Worm (Caenorhabditis elegans) whole organism, L1 larva: ENCODE results near the gene pigg-1.
A peak's percentile ranks its signal among the peaks of the same experiment; 100 is the strongest.

Experiments used
- C04F5.9 ChIP-seq: sonication (generic microtip); optimal IDR thresholded peaks from 2 replicates; lab custom pipeline; 2016; ENCODE audit warnings: missing genetic modification characterization, missing compliant biosample characterization
- F16B12.6 ChIP-seq: fragments of 150-350 bp; optimal IDR thresholded peaks from 2 replicates; lab custom pipeline; 2014; ENCODE audit warnings: missing biosample characterization, missing genetic modification characterization
- aly-2 ChIP-seq: fragments of 150-350 bp; optimal IDR thresholded peaks from 2 replicates; lab custom pipeline; 2014; ENCODE audit warnings: missing biosample characterization, missing genetic modification characterization
- ceh-8 ChIP-seq: fragments of 200-800 bp; sonication (Bioruptor generic); optimal IDR thresholded peaks from 2 replicates; lab custom pipeline; 2018; ENCODE audit warnings: mild to moderate bottlenecking, missing genetic modification characterization, moderate library complexity, missing compliant biosample characterization
- ceh-82 ChIP-seq, 3 experiments: fragments of 150-350 bp in 1 of 3; sonication (generic microtip) in 2 of 3; optimal IDR thresholded peaks; 2 replicates each; lab custom pipeline; 2014 to 2017; ENCODE audit warnings: missing biosample characterization in 3 of 3, missing genetic modification characterization in 3 of 3
- ceh-88 ChIP-seq: fragments of 200-800 bp; sonication (Bioruptor generic); IDR thresholded peaks from 2 replicates; pipeline ENCODE4 v1.3.6; 2022; ENCODE audit warnings: missing genetic modification characterization, missing compliant biosample characterization
- dsc-1 ChIP-seq: sonication (generic microtip); optimal IDR thresholded peaks from 2 replicates; lab custom pipeline; 2016; ENCODE audit warnings: mild to moderate bottlenecking, missing genetic modification characterization, missing compliant biosample characterization
- efl-3 ChIP-seq: fragments of 200-800 bp; sonication (Bioruptor generic); optimal IDR thresholded peaks from 2 replicates; lab custom pipeline; 2018; ENCODE audit warnings: mild to moderate bottlenecking, missing genetic modification characterization, missing compliant biosample characterization
- egl-27 ChIP-seq, 2 experiments: fragments of 150-350 bp in 1 of 2; sonication (generic microtip); optimal IDR thresholded peaks; 3 replicates each; lab custom pipeline; 2017 to 2018; ENCODE audit warnings: missing biosample characterization in 2 of 2, missing genetic modification characterization in 2 of 2, missing genetic modification reagents in 2 of 2
- elt-3 ChIP-seq, 6 experiments: fragments of 150-350 bp in 1 of 6; sonication (generic microtip); optimal IDR thresholded peaks; 2 replicates each; lab custom pipeline; 2017 to 2018; ENCODE audit warnings: missing biosample characterization in 6 of 6, missing genetic modification characterization in 6 of 6, inconsistent platforms in 1 of 6
- ets-5 ChIP-seq: fragments of 200-800 bp; sonication (Bioruptor generic); IDR thresholded peaks from 2 replicates; pipeline ENCODE4 v1.3.6; 2022; ENCODE audit warnings: missing genetic modification characterization, missing compliant biosample characterization
- fkh-4 ChIP-seq: sonication (generic microtip); optimal IDR thresholded peaks from 2 replicates; lab custom pipeline; 2016; ENCODE audit warnings: missing compliant biosample characterization, missing genetic modification characterization, borderline replicate concordance
- hlh-17 ChIP-seq: fragments of 200-800 bp; sonication (Bioruptor generic); optimal IDR thresholded peaks from 2 replicates; lab custom pipeline; 2018; ENCODE audit warnings: missing genetic modification characterization, mild to moderate bottlenecking, missing compliant biosample characterization, moderate library complexity, borderline replicate concordance
- hlh-4 ChIP-seq: sonication (generic microtip); optimal IDR thresholded peaks from 2 replicates; lab custom pipeline; 2016; ENCODE audit warnings: mild to moderate bottlenecking, missing genetic modification characterization, missing compliant biosample characterization
- hpl-2 ChIP-seq: fragments of 150-350 bp; optimal IDR thresholded peaks from 2 replicates; lab custom pipeline; 2014; ENCODE audit warnings: missing biosample characterization, missing genetic modification reagents, missing genetic modification characterization
- irx-1 ChIP-seq: sonication (generic microtip); optimal IDR thresholded peaks from 2 replicates; lab custom pipeline; 2016; ENCODE audit warnings: missing genetic modification characterization, missing compliant biosample characterization
- jun-1 ChIP-seq: fragments of 150-350 bp; optimal IDR thresholded peaks from 2 replicates; lab custom pipeline; 2014; ENCODE audit warnings: missing biosample characterization, missing genetic modification reagents, missing genetic modification characterization
- lin-13 ChIP-seq: fragments of 150-350 bp; optimal IDR thresholded peaks from 2 replicates; lab custom pipeline; 2014; ENCODE audit warnings: missing biosample characterization, missing genetic modification reagents, missing genetic modification characterization
- lin-14 ChIP-seq: fragments of 200-800 bp; sonication (Bioruptor generic); optimal IDR thresholded peaks from 2 replicates; lab custom pipeline; 2018; ENCODE audit warnings: mild to moderate bottlenecking, missing genetic modification characterization, moderate library complexity, missing compliant biosample characterization
- lin-15B ChIP-seq: fragments of 150-350 bp; sonication (generic microtip); optimal IDR thresholded peaks from 3 replicates; lab custom pipeline; 2014; ENCODE audit warnings: missing biosample characterization, missing genetic modification characterization
- lin-35 ChIP-seq, 2 experiments: fragments of 150-350 bp; optimal IDR thresholded peaks; 2 replicates each; lab custom pipeline; 2014; ENCODE audit warnings: missing biosample characterization in 2 of 2, missing genetic modification characterization in 2 of 2, missing genetic modification reagents in 2 of 2
- lin-39 ChIP-seq: fragments of 150-350 bp; optimal IDR thresholded peaks from 2 replicates; lab custom pipeline; 2014; ENCODE audit warnings: missing biosample characterization, missing genetic modification reagents, missing genetic modification characterization
- mab-9 ChIP-seq: fragments of 200-800 bp; sonication (Bioruptor generic); IDR thresholded peaks from 2 replicates; pipeline ENCODE4 v1.3.6; 2022; ENCODE audit warnings: missing genetic modification reagents, missing genetic modification characterization, missing compliant biosample characterization
- mdl-1 ChIP-seq, 2 experiments: fragments of 150-350 bp; optimal IDR thresholded peaks; 2 replicates each; lab custom pipeline; 2014 to 2017; ENCODE audit warnings: missing biosample characterization in 2 of 2, missing genetic modification characterization in 2 of 2, inconsistent platforms in 1 of 2
- mef-2 ChIP-seq: fragments of 150-350 bp; optimal IDR thresholded peaks from 2 replicates; lab custom pipeline; 2014; ENCODE audit warnings: missing biosample characterization, missing genetic modification characterization
- nhr-12 ChIP-seq: sonication (generic microtip); optimal IDR thresholded peaks from 2 replicates; lab custom pipeline; 2017; ENCODE audit warnings: missing biosample characterization, missing genetic modification characterization
- nhr-19 ChIP-seq: fragments of 200-800 bp; sonication (Bioruptor generic); conservative IDR thresholded peaks from 2 replicates; pipeline ENCODE4 v1.3.6; 2022; ENCODE audit warnings: missing genetic modification characterization, missing compliant biosample characterization
- nhr-20 ChIP-seq: sonication (generic microtip); optimal IDR thresholded peaks from 2 replicates; lab custom pipeline; 2016; ENCODE audit warnings: mild to moderate bottlenecking, missing genetic modification characterization, missing compliant biosample characterization
- nhr-28 ChIP-seq: fragments of 150-350 bp; optimal IDR thresholded peaks from 2 replicates; lab custom pipeline; 2014; ENCODE audit warnings: missing biosample characterization, missing genetic modification characterization
- nhr-77 ChIP-seq: fragments of 150-350 bp; optimal IDR thresholded peaks from 2 replicates; lab custom pipeline; 2014; ENCODE audit warnings: missing biosample characterization, missing genetic modification characterization
- nhr-85 ChIP-seq: sonication (generic microtip); peaks from one replicate; lab custom pipeline; 2016; ENCODE audit warnings: missing genetic modification characterization, inconsistent platforms, missing compliant biosample characterization
- nhr-90 ChIP-seq: sonication (generic microtip); optimal IDR thresholded peaks from 2 replicates; lab custom pipeline; 2016; ENCODE audit warnings: mild to moderate bottlenecking, missing genetic modification characterization, missing compliant biosample characterization; ENCODE audit not compliant: poor library complexity
- pag-3 ChIP-seq: sonication (generic microtip); optimal IDR thresholded peaks from 2 replicates; lab custom pipeline; 2017; ENCODE audit warnings: missing genetic modification characterization, mild to moderate bottlenecking, missing compliant biosample characterization, antibody characterized with exemption, borderline replicate concordance; ENCODE audit not compliant: insufficient read depth
- rnt-1 ChIP-seq: sonication (generic microtip); optimal IDR thresholded peaks from 2 replicates; lab custom pipeline; 2016; ENCODE audit warnings: mild to moderate bottlenecking, missing genetic modification characterization, moderate library complexity, missing compliant biosample characterization
- sox-4 ChIP-seq: sonication (generic microtip); optimal IDR thresholded peaks from 2 replicates; lab custom pipeline; 2016; ENCODE audit warnings: missing genetic modification characterization, missing compliant biosample characterization
- sptf-1 ChIP-seq: fragments of 150-350 bp; optimal IDR thresholded peaks from 2 replicates; lab custom pipeline; 2014; ENCODE audit warnings: missing biosample characterization, missing genetic modification characterization
- sup-37 ChIP-seq: fragments of 200-800 bp; sonication (Bioruptor generic); optimal IDR thresholded peaks from 2 replicates; lab custom pipeline; 2018; ENCODE audit warnings: mild to moderate bottlenecking, missing genetic modification characterization, missing compliant biosample characterization
- tlp-1 ChIP-seq: fragments of 150-350 bp; optimal IDR thresholded peaks from 2 replicates; lab custom pipeline; 2014; ENCODE audit warnings: missing biosample characterization, missing genetic modification characterization
- unc-30 ChIP-seq: sonication (generic microtip); optimal IDR thresholded peaks from 2 replicates; lab custom pipeline; 2017; ENCODE audit warnings: missing biosample characterization, missing genetic modification characterization
- unc-62 ChIP-seq: fragments of 150-350 bp; optimal IDR thresholded peaks from 2 replicates; lab custom pipeline; 2014; ENCODE audit warnings: missing biosample characterization, missing genetic modification reagents, missing genetic modification characterization
- unc-98 ChIP-seq: fragments of 200-800 bp; sonication (Bioruptor generic); IDR thresholded peaks from 2 replicates; pipeline ENCODE4 v1.3.6; 2022; ENCODE audit warnings: missing genetic modification characterization, missing compliant biosample characterization
- zag-1 ChIP-seq: fragments of 150-350 bp; optimal IDR thresholded peaks from 2 replicates; lab custom pipeline; 2014; ENCODE audit warnings: missing biosample characterization, missing genetic modification characterization
- zip-4 ChIP-seq: fragments of 200-800 bp; sonication (Bioruptor generic); optimal IDR thresholded peaks from 2 replicates; lab custom pipeline; 2018; ENCODE audit warnings: mild to moderate bottlenecking, missing genetic modification characterization, moderate library complexity, missing compliant biosample characterization
- ztf-11 ChIP-seq, 2 experiments: sonication (generic microtip); optimal IDR thresholded peaks; 2 replicates each; lab custom pipeline; 2016 to 2017; ENCODE audit warnings: missing genetic modification characterization in 2 of 2, missing biosample characterization in 1 of 2, missing compliant biosample characterization in 1 of 2

The pigg-1 gene

DNA sequence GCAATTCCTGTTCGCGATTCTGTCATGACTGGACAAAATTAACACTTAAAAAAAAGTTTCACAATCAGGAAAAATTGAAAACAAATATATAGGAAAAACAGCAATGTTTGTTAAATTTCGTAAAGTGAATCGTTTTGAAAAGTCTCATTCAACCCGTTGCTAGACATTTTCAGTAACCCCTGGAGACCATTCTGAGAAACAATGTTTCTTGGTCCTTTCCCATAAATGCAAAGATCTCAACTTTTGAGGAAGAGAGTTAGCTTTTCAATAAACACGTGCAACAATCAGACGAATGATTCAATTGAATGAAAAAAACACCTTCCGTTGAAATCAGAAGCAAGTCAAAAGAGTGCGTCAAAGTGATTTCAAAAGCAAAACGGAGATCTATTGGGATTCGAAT lies 10.0 kb upstream of the pigg-1 start, which contains the start of gene F28C6.9:
TSS of gene F28C6.9 (minus strand) at position 101 of the 400 bp plus-strand sequence.
- TF ChIP-seq ets-5 (GFP tag; lab: Robert Waterston, UW) (no peak), zag-1 (no peak), aly-2 (tag; lab: Kevin White, UChicago) (no peak), lin-39 (tag; lab: Kevin White, UChicago) (no peak), elt-3 (tag; optimal IDR thresholded peaks at IDR 0.05; lab: Kevin White, UChicago) (no peak), pag-3 (tag; lab: Kevin White, UChicago) (no peak), unc-62 (GFP tag; lab: Kevin White, UChicago) (no peak), nhr-90 (tag; lab: Kevin White, UChicago) (no peak), lin-15B (tag; lab: Kevin White, UChicago) (no peak), sox-4 (no peak), ceh-88 (GFP tag; lab: Robert Waterston, UW) (no peak), jun-1 (tag; lab: Kevin White, UChicago) (no peak), fkh-4 (tag; lab: Kevin White, UChicago) (no peak), dsc-1 (no peak), efl-3 (GFP tag; lab: Kevin White, UChicago) (no peak), nhr-28 (tag; lab: Kevin White, UChicago) (no peak), unc-30 (tag; lab: Kevin White, UChicago) (no peak), mab-9 (GFP tag; lab: Robert Waterston, UW) (no peak), mdl-1 (tag; optimal IDR thresholded peaks at IDR 0.05; lab: Kevin White, UChicago) (no peak)

DNA sequence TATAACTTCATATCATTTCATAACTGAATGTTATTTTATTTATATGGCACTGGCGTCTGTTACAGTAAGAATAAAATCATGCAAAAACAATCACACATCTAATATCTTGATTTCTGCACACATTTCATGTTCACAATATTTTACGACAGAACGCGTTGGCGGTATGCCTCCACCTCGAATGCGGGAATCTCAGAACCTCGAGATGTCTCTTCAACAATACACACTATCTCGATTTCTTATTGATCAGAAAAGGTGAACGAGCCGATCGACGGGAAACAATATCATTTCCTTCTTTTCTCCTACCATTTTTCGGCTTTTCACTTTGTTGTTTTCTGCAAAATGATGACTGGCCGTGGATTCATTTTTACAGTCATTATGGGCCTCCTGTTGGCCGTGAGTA lies 7.6 kb upstream of the pigg-1 start, which contains the start of gene F28C6.10:
TSS of gene F28C6.10 (plus strand) at position 301 of the 400 bp plus-strand sequence.
- TF ChIP-seq unc-98 (GFP tag; lab: Robert Waterston, UW) (no peak), lin-14 (GFP tag; lab: Kevin White, UChicago) (no peak), nhr-12 (tag; lab: Kevin White, UChicago) (no peak), C04F5.9 (tag; lab: Kevin White, UChicago) (no peak), elt-3 (tag; optimal IDR thresholded peaks at IDR 0.05; lab: Kevin White, UChicago) (no peak), irx-1 (tag; lab: Kevin White, UChicago) (no peak), aly-2 (tag; lab: Kevin White, UChicago) (no peak), fkh-4 (tag; lab: Kevin White, UChicago) (no peak), rnt-1 (tag; lab: Kevin White, UChicago) (no peak), F16B12.6 (tag; lab: Kevin White, UChicago) (no peak), nhr-77 (no peak), nhr-20 (tag; lab: Kevin White, UChicago) (no peak), ztf-11 (tag; optimal IDR thresholded peaks at IDR 0.05; lab: Kevin White, UChicago) (no peak), zip-4 (GFP tag; lab: Kevin White, UChicago) (no peak), sptf-1 (tag; lab: Kevin White, UChicago) (no peak), tlp-1 (no peak), ceh-82 (tag; optimal IDR thresholded peaks at IDR 0.05; lab: Kevin White, UChicago) (no peak), ceh-8 (no peak)

DNA sequence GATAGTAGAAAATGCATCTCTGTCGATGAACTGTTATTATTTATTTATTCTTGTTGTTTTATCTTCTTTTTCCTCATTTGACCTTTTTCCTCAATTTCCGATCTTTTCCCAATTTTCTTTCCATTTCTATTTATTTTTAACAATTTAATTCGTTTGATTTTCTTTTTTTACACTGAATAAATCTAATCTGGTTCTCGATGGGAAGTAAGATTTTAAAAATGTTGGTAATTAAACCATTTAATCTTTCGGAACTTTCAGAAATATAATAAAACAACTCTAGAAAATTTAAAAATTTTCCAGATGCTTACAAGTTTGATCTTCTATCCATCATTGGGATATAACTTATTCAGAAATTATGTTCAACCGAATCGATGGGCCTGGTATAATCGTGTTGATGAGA lies 6.5 kb upstream of the pigg-1 start, which contains the start of gene F28C6.8:
TSS of gene F28C6.8 (plus strand) at position 301 of the 400 bp plus-strand sequence.
- no peak for TF ChIP-seq elt-3 (tag; optimal IDR thresholded peaks at IDR 0.05; lab: Kevin White, UChicago)
- TF ChIP-seq, all 84 proteins: peak for 0

DNA sequence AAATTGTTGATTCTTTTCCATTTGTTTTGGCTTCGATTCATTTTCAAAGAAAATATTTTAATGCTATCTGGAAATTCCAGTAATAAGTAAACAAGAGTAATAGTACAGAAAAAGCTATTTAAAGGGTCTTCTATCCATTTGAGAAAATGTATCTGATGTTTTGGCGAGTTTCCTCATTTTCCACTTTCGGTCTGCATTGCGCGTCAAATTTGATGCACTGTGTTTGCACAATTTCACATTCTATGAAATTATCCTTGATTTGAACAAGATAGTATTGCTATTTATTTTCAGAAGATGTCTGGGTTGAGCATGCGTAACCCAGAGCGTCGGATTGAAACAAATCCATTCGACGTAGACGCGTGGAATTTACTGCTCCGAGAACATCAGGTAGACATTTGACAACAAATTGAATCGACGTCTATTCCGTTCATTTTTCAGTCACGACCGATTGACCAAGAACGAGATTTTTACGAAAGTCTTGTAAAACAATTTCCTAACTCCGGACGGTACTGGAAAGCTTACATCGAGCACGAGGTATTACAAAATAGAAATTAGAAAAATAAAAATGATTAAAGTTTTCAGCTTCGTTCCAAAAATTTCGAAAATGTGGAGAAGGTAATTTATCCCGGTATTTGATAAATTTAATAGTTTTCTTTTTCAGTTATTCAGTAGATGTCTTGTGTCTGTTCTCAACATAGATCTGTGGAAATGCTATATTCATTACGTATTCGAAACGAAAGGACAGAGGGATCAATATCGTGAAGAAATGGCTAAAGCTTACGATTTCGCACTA lies 3.7 kb upstream of the pigg-1 start, which contains the start of gene suf-1:
TSS of gene suf-1 (plus strand) at position 280 of the 793 bp plus-strand sequence.
- no peak for TF ChIP-seq hlh-4
- no peak for TF ChIP-seq nhr-85 (tag; lab: Kevin White, UChicago)
- peak; percentile 1 to 47 for TF ChIP-seq lin-35 (GFP tag; optimal IDR thresholded peaks at IDR 0.05; lab: Kevin White, UChicago)
- TF ChIP-seq mef-2 (tag; lab: Kevin White, UChicago) = no peak
- no peak for TF ChIP-seq egl-27 (tag; optimal IDR thresholded peaks at IDR 0.05; lab: Kevin White, UChicago)
- 0 out of 2 replicates have a peak, but pooled peaks have one; percentile 18 for TF ChIP-seq nhr-19 (GFP tag; lab: Robert Waterston, UW)
- TF ChIP-seq dsc-1 = peak; percentile 14
- no peak for TF ChIP-seq hpl-2
- no peak for TF ChIP-seq hlh-17 (GFP tag; lab: Kevin White, UChicago)
- TF ChIP-seq zip-4 (GFP tag; lab: Kevin White, UChicago) = no peak
- TF ChIP-seq ets-5 (GFP tag; lab: Robert Waterston, UW) = no peak
- no peak for TF ChIP-seq zag-1
- no peak for TF ChIP-seq sup-37 (GFP tag; lab: Kevin White, UChicago)
- TF ChIP-seq nhr-20 (tag; lab: Kevin White, UChicago) = peak; percentile 30
- no peak for TF ChIP-seq efl-3 (GFP tag; lab: Kevin White, UChicago)
- no peak for TF ChIP-seq lin-13 (GFP tag; lab: Kevin White, UChicago)
